Fruit fly (Drosophila melanogaster) whole organism, embryonic: Measurements from ENCODE around the gene Ssu72.

ENCODE experiments used
- Adf1 ChIP-seq: fragments of 200-800 bp; sonication (Bioruptor generic); IDR thresholded peaks from 2 replicates; pipeline ENCODE4 v1.3.6; 2022; ENCODE audit warnings: missing biosample characterization, missing genetic modification characterization
- Bgb ChIP-seq: fragments of 200-800 bp; sonication (Bioruptor generic); IDR thresholded peaks from 2 replicates; pipeline ENCODE4 v1.3.6; 2022; ENCODE audit warnings: missing biosample characterization, missing genetic modification characterization; ENCODE audit not compliant: partially characterized antibody
- CG11247 ChIP-seq: fragments of 200-800 bp; sonication (Bioruptor generic); IDR thresholded peaks from 2 replicates; pipeline ENCODE4 v1.3.6; 2022; ENCODE audit warnings: missing biosample characterization, missing genetic modification characterization
- CG12391 ChIP-seq: fragments of 200-800 bp; sonication (Bioruptor generic); optimal IDR thresholded peaks from 3 replicates; lab custom pipeline; 2018; ENCODE audit warnings: missing biosample characterization, mild to moderate bottlenecking, missing genetic modification characterization, moderate library complexity
- CG12769 ChIP-seq: fragments of 200-800 bp; sonication (Bioruptor generic); optimal IDR thresholded peaks from 2 replicates; lab custom pipeline; 2019; ENCODE audit warnings: missing biosample characterization, mild to moderate bottlenecking, missing genetic modification characterization, moderate library complexity
- CG14710 ChIP-seq: fragments of 200-800 bp; sonication (Bioruptor generic); optimal IDR thresholded peaks from 3 replicates; lab custom pipeline; 2019; ENCODE audit warnings: missing biosample characterization, mild to moderate bottlenecking, missing genetic modification characterization, moderate library complexity
- CG15073 ChIP-seq: fragments of 200-800 bp; sonication (Bioruptor generic); optimal IDR thresholded peaks from 2 replicates; lab custom pipeline; 2016; ENCODE audit warnings: missing biosample characterization, missing genetic modification characterization
- CG18011 ChIP-seq: fragments of 200-800 bp; sonication (Bioruptor generic); optimal IDR thresholded peaks from 2 replicates; lab custom pipeline; 2017; ENCODE audit warnings: missing biosample characterization, missing genetic modification characterization, mild to moderate bottlenecking, moderate library complexity, missing genotype
- CG18619 ChIP-seq: fragments of 200-800 bp; sonication (Bioruptor generic); optimal IDR thresholded peaks from 3 replicates; lab custom pipeline; 2017; ENCODE audit warnings: missing biosample characterization, mild to moderate bottlenecking, missing genetic modification characterization
- CG2712 ChIP-seq: fragments of 200-800 bp; optimal IDR thresholded peaks from 3 replicates; lab custom pipeline; 2019; ENCODE audit warnings: missing biosample characterization, mild to moderate bottlenecking, missing genetic modification characterization, moderate library complexity
- CG31441 ChIP-seq: fragments of 200-800 bp; sonication (Bioruptor generic); IDR thresholded peaks from 2 replicates; pipeline ENCODE4 v1.3.6; 2022; ENCODE audit warnings: missing biosample characterization, missing genetic modification characterization
- CG3281 ChIP-seq: fragments of 200-800 bp; sonication (Bioruptor generic); optimal IDR thresholded peaks from 3 replicates; lab custom pipeline; 2017; ENCODE audit warnings: missing biosample characterization, mild to moderate bottlenecking, missing genetic modification characterization
- CG6683 ChIP-seq: fragments of 200-800 bp; sonication (Bioruptor generic); optimal IDR thresholded peaks from 2 replicates; lab custom pipeline; 2017; ENCODE audit warnings: missing biosample characterization, mild to moderate bottlenecking, missing genetic modification characterization, missing genetic modification reagents
- CG6765 ChIP-seq: fragments of 200-800 bp; sonication (Bioruptor generic); optimal IDR thresholded peaks from 3 replicates; lab custom pipeline; 2017; ENCODE audit warnings: missing biosample characterization, mild to moderate bottlenecking, missing genetic modification characterization
- CG6813 ChIP-seq: fragments of 200-800 bp; sonication (Bioruptor generic); optimal IDR thresholded peaks from 2 replicates; lab custom pipeline; 2017; ENCODE audit warnings: missing biosample characterization, missing genetic modification characterization, mild to moderate bottlenecking, moderate library complexity, missing genetic modification reagents
- CG6854 ChIP-seq: fragments of 200-800 bp; sonication (Bioruptor generic); optimal IDR thresholded peaks from 3 replicates; lab custom pipeline; 2017; ENCODE audit warnings: missing biosample characterization, mild to moderate bottlenecking, missing genetic modification characterization
- CG9215 ChIP-seq: fragments of 200-800 bp; sonication (Bioruptor generic); IDR thresholded peaks from 2 replicates; pipeline ENCODE4 v1.3.6; 2022; ENCODE audit warnings: missing biosample characterization, missing genetic modification characterization
- D ChIP-seq, 2 experiments: fragments of 200-800 bp in 1 of 2; fragments of >200 bp in 1 of 2; sonication (Bioruptor generic) in 1 of 2; optimal IDR thresholded peaks; 2 replicates in 1 of 2; 3 replicates in 1 of 2; lab custom pipeline; 2017; ENCODE audit warnings: mild to moderate bottlenecking in 1 of 2, missing biosample characterization in 1 of 2, missing genetic modification characterization in 1 of 2, missing genetic modification reagents in 1 of 2
- Dbx ChIP-seq: fragments of 200-800 bp; sonication (Bioruptor generic); IDR thresholded peaks from 3 replicates; pipeline ENCODE4 v1.3.6; 2022; ENCODE audit warnings: missing biosample characterization, missing genetic modification characterization
- Deaf1 ChIP-seq: fragments of 200-800 bp; optimal IDR thresholded peaks from 3 replicates; lab custom pipeline; 2019; ENCODE audit warnings: missing biosample characterization, mild to moderate bottlenecking, missing genetic modification characterization, moderate library complexity
- Lhr ChIP-seq: fragments of 200-800 bp; sonication (Bioruptor generic); optimal IDR thresholded peaks from 3 replicates; lab custom pipeline; 2017; ENCODE audit warnings: mild to moderate bottlenecking, missing biosample characterization, missing genetic modification reagents, missing genetic modification characterization
- Lim3 ChIP-seq: fragments of 200-800 bp; sonication (Bioruptor generic); IDR thresholded peaks from 2 replicates; pipeline ENCODE4 v1.3.6; 2022; ENCODE audit warnings: missing biosample characterization, missing genetic modification characterization
- Mad ChIP-seq: fragments of 200-800 bp; sonication (Bioruptor generic); optimal IDR thresholded peaks from 2 replicates; lab custom pipeline; 2016; ENCODE audit warnings: missing biosample characterization, missing genetic modification characterization
- Neu2 ChIP-seq: fragments of 200-800 bp; sonication (Bioruptor generic); optimal IDR thresholded peaks from 3 replicates; lab custom pipeline; 2016; ENCODE audit warnings: missing biosample characterization, missing genetic modification characterization, borderline replicate concordance
- Poxn ChIP-seq: fragments of 200-800 bp; sonication (Bioruptor generic); IDR thresholded peaks from 2 replicates; pipeline ENCODE4 v1.3.6; 2022; ENCODE audit warnings: missing biosample characterization, missing genetic modification characterization
- Side ChIP-seq: fragments of 200-800 bp; sonication (Bioruptor generic); optimal IDR thresholded peaks from 2 replicates; lab custom pipeline; 2016; ENCODE audit warnings: missing biosample characterization, missing genetic modification characterization
- Taf1 ChIP-seq: fragments of 200-800 bp; sonication (Bioruptor generic); IDR thresholded peaks from 2 replicates; pipeline ENCODE4 v1.3.6; 2022; ENCODE audit warnings: missing biosample characterization, missing genetic modification characterization
- Xbp1 ChIP-seq: fragments of 200-800 bp; sonication (Bioruptor generic); optimal IDR thresholded peaks from 3 replicates; lab custom pipeline; 2016; ENCODE audit warnings: missing biosample characterization, mild to moderate bottlenecking, missing genetic modification characterization
- ab ChIP-seq: fragments of 200-800 bp; sonication (Bioruptor generic); optimal IDR thresholded peaks from 2 replicates; lab custom pipeline; 2016; ENCODE audit warnings: missing biosample characterization, missing genetic modification characterization
- amos ChIP-seq: fragments of 200-800 bp; sonication (Bioruptor generic); IDR thresholded peaks from 2 replicates; pipeline ENCODE4 v1.3.6; 2022; ENCODE audit warnings: missing biosample characterization, missing genetic modification characterization; ENCODE audit not compliant: partially characterized antibody
- ara ChIP-seq: fragments of 200-800 bp; sonication (Bioruptor generic); IDR thresholded peaks from 2 replicates; pipeline ENCODE4 v1.3.6; 2022; ENCODE audit warnings: missing biosample characterization, missing genetic modification characterization
- bbx ChIP-seq: fragments of 200-800 bp; sonication (Bioruptor generic); IDR thresholded peaks from 2 replicates; pipeline ENCODE4 v1.3.6; 2022; ENCODE audit warnings: missing biosample characterization, missing genetic modification characterization; ENCODE audit not compliant: partially characterized antibody
- cg ChIP-seq: fragments of 200-800 bp; sonication (Bioruptor generic); optimal IDR thresholded peaks from 3 replicates; lab custom pipeline; 2019; ENCODE audit warnings: missing biosample characterization, mild to moderate bottlenecking, missing genetic modification characterization, moderate library complexity
- croc ChIP-seq: fragments of 200-800 bp; sonication (Bioruptor generic); conservative IDR thresholded peaks from 3 replicates; pipeline ENCODE4 v1.3.6; 2022; ENCODE audit warnings: missing biosample characterization, missing genetic modification characterization
- dati ChIP-seq: fragments of 200-800 bp; sonication (Bioruptor generic); IDR thresholded peaks from 2 replicates; pipeline ENCODE4 v1.3.6; 2022; ENCODE audit warnings: missing biosample characterization, missing genetic modification characterization
- dm ChIP-seq: fragments of 200-800 bp; sonication (Bioruptor generic); optimal IDR thresholded peaks from 3 replicates; lab custom pipeline; 2016; ENCODE audit warnings: missing biosample characterization, missing genetic modification characterization
- jumu ChIP-seq: fragments of 200-800 bp; sonication (Bioruptor generic); optimal IDR thresholded peaks from 3 replicates; lab custom pipeline; 2016; ENCODE audit warnings: missing biosample characterization, missing genetic modification characterization
- lbe ChIP-seq: fragments of 200-800 bp; sonication (Bioruptor generic); optimal IDR thresholded peaks from 2 replicates; lab custom pipeline; 2016; ENCODE audit warnings: missing biosample characterization, mild to moderate bottlenecking, missing genetic modification characterization
- lov ChIP-seq, 2 experiments: fragments of 200-800 bp in 1 of 2; fragments of >200 bp in 1 of 2; sonication (Bioruptor generic) in 1 of 2; IDR thresholded peaks in 1 of 2; optimal IDR thresholded peaks in 1 of 2; 2 replicates in 1 of 2; 3 replicates in 1 of 2; pipeline versions ENCODE4 v1.3.6 to Lab custom; 2017 to 2022; ENCODE audit warnings: missing biosample characterization in 1 of 2, missing genetic modification characterization in 1 of 2
- pan ChIP-seq, 4 experiments: fragments of >200 bp in 3 of 4; fragments of 200-800 bp in 1 of 4; sonication (Bioruptor generic) in 1 of 4; optimal IDR thresholded peaks in 3 of 4; IDR thresholded peaks in 1 of 4; 2 replicates each; pipeline versions ENCODE4 v1.3.6 to Lab custom; 2017 to 2022; ENCODE audit warnings: missing biosample characterization in 2 of 4, missing genetic modification characterization in 2 of 4, mixed read lengths in 1 of 4
- pho ChIP-seq: fragments of 200-800 bp; sonication (Bioruptor generic); optimal IDR thresholded peaks from 2 replicates; lab custom pipeline; 2016; ENCODE audit warnings: missing biosample characterization, missing genetic modification characterization
- pzg ChIP-seq: fragments of 200-800 bp; sonication (Bioruptor generic); optimal IDR thresholded peaks from 3 replicates; lab custom pipeline; 2018; ENCODE audit warnings: missing biosample characterization, mild to moderate bottlenecking, missing genetic modification characterization, moderate library complexity
- tup ChIP-seq: fragments of 200-800 bp; sonication (Bioruptor generic); optimal IDR thresholded peaks from 2 replicates; lab custom pipeline; 2016; ENCODE audit warnings: missing biosample characterization, mild to moderate bottlenecking, missing genetic modification characterization, moderate library complexity
- vnd ChIP-seq: fragments of 200-800 bp; sonication (Bioruptor generic); IDR thresholded peaks from 3 replicates; pipeline ENCODE4 v1.3.6; 2022; ENCODE audit warnings: missing biosample characterization, missing genetic modification characterization; ENCODE audit not compliant: partially characterized antibody
- zen ChIP-seq: fragments of 200-800 bp; sonication (Bioruptor generic); optimal IDR thresholded peaks from 3 replicates; lab custom pipeline; 2018; ENCODE audit warnings: missing biosample characterization, mild to moderate bottlenecking, missing genetic modification characterization, moderate library complexity
- zfh1 ChIP-seq: fragments of 200-800 bp; sonication (Bioruptor generic); IDR thresholded peaks from 3 replicates; pipeline ENCODE4 v1.3.6; 2022; ENCODE audit warnings: missing biosample characterization, missing genetic modification characterization

The Ssu72 gene

DNA sequence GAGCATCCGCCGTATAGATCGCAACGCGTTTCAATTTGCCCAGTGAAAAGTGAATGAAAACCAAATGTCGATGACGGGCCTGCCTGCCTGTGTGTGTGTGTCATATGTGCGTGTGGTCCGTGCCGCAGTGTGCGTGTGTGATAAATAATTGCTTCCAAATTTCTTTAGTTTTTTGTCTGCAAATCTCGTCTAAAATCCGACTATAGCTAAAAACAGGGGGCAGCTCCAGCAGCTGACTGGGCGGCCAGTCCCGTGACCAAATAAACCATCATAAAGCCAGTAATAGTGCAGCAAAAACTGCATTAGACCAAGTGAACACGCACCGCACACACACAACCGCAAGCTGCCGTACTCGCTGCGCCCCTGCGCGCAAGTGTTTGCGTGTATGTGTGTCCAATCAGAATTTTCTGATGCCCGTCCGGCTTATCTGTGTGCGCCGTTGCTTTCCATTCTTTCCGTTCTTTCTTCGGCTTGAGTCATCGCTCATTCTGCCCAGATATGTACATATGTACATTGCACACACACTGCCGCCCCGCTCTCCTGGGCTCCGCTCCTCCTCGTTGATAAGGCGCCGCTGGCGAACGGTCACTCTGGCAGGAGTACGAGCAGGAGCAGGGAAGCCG, 33.0 kb downstream of the Ssu72 start (continued):
- TF ChIP-seq ara (GFP tag; lab: Robert Waterston, UW) (peak; percentile 21; the same call in 1 of the 2 replicates), dati (no peak)

DNA sequence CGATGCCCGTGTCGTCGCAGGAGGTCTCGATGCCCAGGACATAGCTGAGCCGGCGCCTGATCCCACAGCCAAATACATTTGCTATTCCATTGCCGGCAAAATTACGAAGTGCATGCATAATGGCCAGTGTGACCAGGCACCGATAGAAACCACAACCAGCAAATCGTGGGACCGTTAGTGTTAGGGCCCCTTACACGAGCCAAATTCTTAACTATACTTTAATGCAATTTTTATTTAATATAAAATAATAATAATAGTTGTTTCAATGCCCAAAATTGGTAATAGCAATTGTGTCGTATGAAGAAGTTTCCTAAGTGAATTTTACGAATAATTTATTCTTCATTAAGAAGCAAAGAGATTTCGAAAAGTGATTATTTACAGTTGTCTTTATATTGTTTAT, 37.2 kb downstream of the Ssu72 start, which contains the start of gene Tcs4:
Tcs4 (minus strand) TSS at position 145 of the 400 bp plus-strand sequence.
- no peak for TF ChIP-seq Deaf1 (tag; lab: Kevin White, UChicago)
- peak; percentile 42 for TF ChIP-seq Xbp1 (GFP tag; lab: Kevin White, UChicago)
- TF ChIP-seq CG12391 (tag; lab: Kevin White, UChicago) = peak; percentile 63
- no peak for TF ChIP-seq CG6765
- no peak for TF ChIP-seq CG6813 (GFP tag; lab: Kevin White, UChicago)
- 0 out of 2 replicates have a peak, but pooled peaks have one; percentile 22 for TF ChIP-seq CG31441 (GFP tag; lab: Robert Waterston, UW)
- peak; percentile 60 for TF ChIP-seq CG2712 (tag; lab: Kevin White, UChicago)
- no peak for TF ChIP-seq Dbx (GFP tag; lab: Robert Waterston, UW)
- no peak for TF ChIP-seq lov (optimal IDR thresholded peaks at IDR 0.05; lab: Kevin White, UChicago)
- no peak for TF ChIP-seq lov (GFP tag; IDR thresholded peaks at IDR 0.05; lab: Robert Waterston, UW)
- TF ChIP-seq CG6854 (GFP tag; lab: Kevin White, UChicago) = no peak
- TF ChIP-seq Bgb (GFP tag; lab: Robert Waterston, UW) = peak; percentile 31; the same call in 1 of the 2 replicates
- peak; percentile 43 for TF ChIP-seq pzg (GFP tag; lab: Kevin White, UChicago)
- peak; percentile 1 for TF ChIP-seq lbe (GFP tag; lab: Kevin White, UChicago)
- no peak for TF ChIP-seq Taf1
- no peak for TF ChIP-seq ab (GFP tag; lab: Kevin White, UChicago)
- no peak for TF ChIP-seq cg (GFP tag; lab: Kevin White, UChicago)
- no peak for TF ChIP-seq pho (GFP tag; lab: Kevin White, UChicago)
- TF ChIP-seq Mad = no peak
- TF ChIP-seq Lhr = no peak
- TF ChIP-seq zen (tag; lab: Kevin White, UChicago) = peak; percentile 22
- TF ChIP-seq tup (GFP tag; lab: Kevin White, UChicago) = no peak
- TF ChIP-seq Poxn (GFP tag; lab: Robert Waterston, UW) = no peak
- no peak for TF ChIP-seq croc
- no peak for TF ChIP-seq Adf1 (GFP tag; lab: Robert Waterston, UW)
- no peak for TF ChIP-seq jumu
- TF ChIP-seq zfh1 (GFP tag; lab: Robert Waterston, UW) = no peak
- TF ChIP-seq CG12769 (tag; lab: Kevin White, UChicago) = no peak
- TF ChIP-seq D (optimal IDR thresholded peaks at IDR 0.05; lab: Kevin White, UChicago) = no peak
- no peak for TF ChIP-seq D (GFP tag; optimal IDR thresholded peaks at IDR 0.05; lab: Kevin White, UChicago)
- TF ChIP-seq CG18619 (GFP tag; lab: Kevin White, UChicago) = no peak
- TF ChIP-seq CG18011 = no peak
- TF ChIP-seq CG3281 (GFP tag; lab: Kevin White, UChicago) = no peak
- no peak for TF ChIP-seq pan (optimal IDR thresholded peaks at IDR 0.05; lab: Kevin White, UChicago)
- peak in 1 of 2 experiments; percentile 21 for TF ChIP-seq pan (GFP tag; optimal IDR thresholded peaks at IDR 0.05 in 1 of 2, IDR thresholded peaks at IDR 0.05 in 1 of 2)
- TF ChIP-seq CG6683 (GFP tag; lab: Kevin White, UChicago) = no peak
- TF ChIP-seq dm = no peak
- no peak for TF ChIP-seq CG9215 (GFP tag; lab: Robert Waterston, UW)
- no peak for TF ChIP-seq vnd (GFP tag; lab: Robert Waterston, UW)
- no peak for TF ChIP-seq CG11247
- no peak for TF ChIP-seq CG15073 (GFP tag; lab: Kevin White, UChicago)
- TF ChIP-seq amos (GFP tag; lab: Robert Waterston, UW) = peak; percentile 46; the same call in 1 of the 2 replicates
- peak; percentile 60; the same call in 1 of the 2 replicates for TF ChIP-seq bbx (GFP tag; lab: Robert Waterston, UW)
- TF ChIP-seq Lim3 (GFP tag; lab: Robert Waterston, UW) = no peak
- no peak for TF ChIP-seq Side (GFP tag; lab: Kevin White, UChicago)
- TF ChIP-seq CG14710 (tag; lab: Kevin White, UChicago) = peak; percentile 49
- TF ChIP-seq Neu2 (GFP tag; lab: Kevin White, UChicago) = no peak
